Worm (Caenorhabditis elegans): ENCODE measurements around the gene C15H7.3.

- no peak for TF ChIP-seq dao-5 (tag; optimal IDR thresholded peaks at IDR 0.05)
- TF ChIP-seq him-1 (tag; optimal IDR thresholded peaks at IDR 0.05): no peak
Observed at ce11 chrIII:9629855-9630254, 21.9 kb downstream of the C15H7.3 start, which contains the start of gene rpac-19.

Data from whole organism, L4/young adult.